Fruit fly (Drosophila melanogaster): Measurements from ENCODE around the gene modSP.
A peak's percentile ranks its signal among the peaks of the same experiment; 100 is the strongest.

The modSP gene

dm6 chr3R:16650950-16651349 is 4.5 kb downstream of the modSP start, which contains the start of gene Mettl4:
Mettl4 (minus strand) TSS chr3R:16651157.
- TF ChIP-seq Pif1B (GFP tag; optimal IDR thresholded peaks at IDR 0.05) (no peak), CG12605 (GFP tag; IDR thresholded peaks at IDR 0.05) (no peak), CG13204 (GFP tag; optimal IDR thresholded peaks at IDR 0.05) (no peak), CG4496 (GFP tag; IDR thresholded peaks at IDR 0.05) (no peak), CG8159 (tag; optimal IDR thresholded peaks at IDR 0.05) (no peak), CG17806 (tag; optimal IDR thresholded peaks at IDR 0.05) (no peak), fd96Ca (GFP tag; IDR thresholded peaks at IDR 0.05) (no peak), CG10348 (GFP tag; IDR thresholded peaks at IDR 0.05) (no peak), CG8301 (tag; optimal IDR thresholded peaks at IDR 0.05) (no peak), D1 (tag; optimal IDR thresholded peaks at IDR 0.05) (no peak), CG34367 (tag; optimal IDR thresholded peaks at IDR 0.05) (no peak), CG9948 (tag; optimal IDR thresholded peaks at IDR 0.05) (no peak), CG32121 (GFP tag; IDR thresholded peaks at IDR 0.05) (no peak), EcR (GFP tag; optimal IDR thresholded peaks at IDR 0.05) (no peak), gl (tag; optimal IDR thresholded peaks at IDR 0.05) (no peak), Pif1A (GFP tag; optimal IDR thresholded peaks at IDR 0.05) (no peak)

- TF ChIP-seq gl (tag; optimal IDR thresholded peaks at IDR 0.05) (no peak), CG13204 (GFP tag; optimal IDR thresholded peaks at IDR 0.05) (no peak), CG8301 (tag; optimal IDR thresholded peaks at IDR 0.05) (no peak), Ets98B (GFP tag; IDR thresholded peaks at IDR 0.05) (no peak), CG9948 (tag; optimal IDR thresholded peaks at IDR 0.05) (no peak), Pif1A (GFP tag; optimal IDR thresholded peaks at IDR 0.05) (no peak), CG17806 (tag; optimal IDR thresholded peaks at IDR 0.05) (no peak), CG15710 (tag; optimal IDR thresholded peaks at IDR 0.05) (no peak), CG10348 (GFP tag; IDR thresholded peaks at IDR 0.05) (no peak), Snoo (tag; optimal IDR thresholded peaks at IDR 0.05) (no peak), fd96Ca (GFP tag; IDR thresholded peaks at IDR 0.05) (no peak), rn (GFP tag; IDR thresholded peaks at IDR 0.05) (no peak)
These were observed 6.2 kb downstream of the modSP start for dm6 chr3R:16649282-16649681.

dm6 chr3R:16647716-16648016 is 7.8 kb downstream of the modSP start:
- TF ChIP-seq CG9948 (tag; optimal IDR thresholded peaks at IDR 0.05) (no peak), Snoo (tag; optimal IDR thresholded peaks at IDR 0.05) (no peak), CG10348 (GFP tag; IDR thresholded peaks at IDR 0.05) (no peak), EcR (GFP tag; optimal IDR thresholded peaks at IDR 0.05) (no peak), CG4496 (GFP tag; IDR thresholded peaks at IDR 0.05) (no peak), rn (GFP tag; IDR thresholded peaks at IDR 0.05) (no peak), gl (tag; optimal IDR thresholded peaks at IDR 0.05) (no peak), Pif1A (GFP tag; optimal IDR thresholded peaks at IDR 0.05) (no peak), D1 (tag; optimal IDR thresholded peaks at IDR 0.05) (no peak)

dm6 chr3R:16646952-16647715 is 8.3 kb downstream of the modSP start, which contains the start of the genes CG10324 and CCT3:
CG10324 (minus strand) TSS chr3R:16647004.
CCT3 (plus strand) TSS chr3R:16647605.
- no peak for TF ChIP-seq EcR (GFP tag; optimal IDR thresholded peaks at IDR 0.05)
- TF ChIP-seq D1 (tag; optimal IDR thresholded peaks at IDR 0.05) = no peak
- TF ChIP-seq Pif1A (GFP tag; optimal IDR thresholded peaks at IDR 0.05) = no peak
- peak; percentile 59; the same call in 1 of the 2 replicates for TF ChIP-seq CG32121 (GFP tag; IDR thresholded peaks at IDR 0.05)
- no peak; the same call in 1 of the 2 replicates for TF ChIP-seq CG12605 (GFP tag; IDR thresholded peaks at IDR 0.05)
- TF ChIP-seq CG9948 (tag; optimal IDR thresholded peaks at IDR 0.05) = peak; percentile 64
- TF ChIP-seq CG34367 (tag; optimal IDR thresholded peaks at IDR 0.05) = peak; percentile 54
- TF ChIP-seq CG14655 (GFP tag; optimal IDR thresholded peaks at IDR 0.05) = no peak
- peak; percentile 42 for TF ChIP-seq CG17806 (tag; optimal IDR thresholded peaks at IDR 0.05)
- TF ChIP-seq CG4496 (GFP tag; IDR thresholded peaks at IDR 0.05) = peak; percentile 77; the same call in 2 of the 3 replicates
- no peak for TF ChIP-seq CG10348 (GFP tag; IDR thresholded peaks at IDR 0.05)
- no peak for TF ChIP-seq rn (GFP tag; IDR thresholded peaks at IDR 0.05)
- no peak for TF ChIP-seq fd96Ca (GFP tag; IDR thresholded peaks at IDR 0.05)
- no peak for TF ChIP-seq Pif1B (GFP tag; optimal IDR thresholded peaks at IDR 0.05)
- no peak for TF ChIP-seq gl (tag; optimal IDR thresholded peaks at IDR 0.05)
- TF ChIP-seq CG8301 (tag; optimal IDR thresholded peaks at IDR 0.05) = no peak
- no peak for TF ChIP-seq CG13204 (GFP tag; optimal IDR thresholded peaks at IDR 0.05)
- TF ChIP-seq Ets98B (GFP tag; IDR thresholded peaks at IDR 0.05) = peak; percentile 63; the same call in 1 of the 2 replicates
- no peak for TF ChIP-seq CG8159 (tag; optimal IDR thresholded peaks at IDR 0.05)
- TF ChIP-seq Snoo (tag; optimal IDR thresholded peaks at IDR 0.05) = peak; percentile 37
- peak; percentile 67 for TF ChIP-seq CG15710 (tag; optimal IDR thresholded peaks at IDR 0.05)

- TF ChIP-seq EcR (GFP tag; optimal IDR thresholded peaks at IDR 0.05) (no peak), CG4496 (GFP tag; IDR thresholded peaks at IDR 0.05) (no peak), CG10348 (GFP tag; IDR thresholded peaks at IDR 0.05) (no peak), Ets98B (GFP tag; IDR thresholded peaks at IDR 0.05) (no peak), Snoo (tag; optimal IDR thresholded peaks at IDR 0.05) (no peak), CG32121 (GFP tag; IDR thresholded peaks at IDR 0.05) (no peak), CG9948 (tag; optimal IDR thresholded peaks at IDR 0.05) (no peak), CG15710 (tag; optimal IDR thresholded peaks at IDR 0.05) (no peak), Pif1B (GFP tag; optimal IDR thresholded peaks at IDR 0.05) (no peak), CG17806 (tag; optimal IDR thresholded peaks at IDR 0.05) (no peak), CG14655 (GFP tag; optimal IDR thresholded peaks at IDR 0.05) (no peak), CG34367 (tag; optimal IDR thresholded peaks at IDR 0.05) (no peak), fd96Ca (GFP tag; IDR thresholded peaks at IDR 0.05) (no peak), rn (GFP tag; IDR thresholded peaks at IDR 0.05) (no peak), D1 (tag; optimal IDR thresholded peaks at IDR 0.05) (no peak), CG13204 (GFP tag; optimal IDR thresholded peaks at IDR 0.05) (no peak), gl (tag; optimal IDR thresholded peaks at IDR 0.05) (no peak), CG8301 (tag; optimal IDR thresholded peaks at IDR 0.05) (no peak), CG12605 (GFP tag; IDR thresholded peaks at IDR 0.05) (no peak), CG8159 (tag; optimal IDR thresholded peaks at IDR 0.05) (no peak)
These were observed 11.9 kb downstream of the modSP start, which contains the start of gene Arl6IP1 for dm6 chr3R:16643591-16643990. Arl6IP1 (plus strand) TSS chr3R:16643605.
